Worm (Caenorhabditis elegans): ENCODE results near the gene K01B6.4.

K01B6.4 gene

DNA sequence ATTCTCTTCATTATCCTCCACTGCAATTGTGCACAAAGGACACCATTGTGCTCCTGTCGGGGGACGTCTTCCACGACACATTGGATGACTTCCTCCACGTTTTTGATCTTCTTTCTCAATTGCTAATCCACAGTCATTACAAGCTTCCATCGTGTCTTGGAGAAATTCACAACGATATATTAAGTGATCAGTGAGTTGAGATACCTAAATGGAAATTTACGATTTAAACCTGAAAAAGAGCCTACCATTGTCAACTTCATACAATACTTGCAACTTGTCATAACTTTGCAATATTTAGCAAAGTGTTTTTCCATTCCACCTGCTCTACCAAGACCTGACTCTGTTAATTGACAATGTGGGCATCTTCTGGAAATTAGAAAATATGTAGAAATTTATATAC, 30.7 kb upstream of the K01B6.4 start:
- TF ChIP-seq pag-3 (tag; optimal IDR thresholded peaks at IDR 0.05; ENCODE audit: borderline replicate concordance) (no peak), pat-9 (tag; optimal IDR thresholded peaks at IDR 0.05) (no peak), unc-55 (GFP tag; optimal IDR thresholded peaks at IDR 0.05) (no peak), Y22D7AL.16 (tag; optimal IDR thresholded peaks at IDR 0.05) (no peak), elt-2 (tag; optimal IDR thresholded peaks at IDR 0.05) (no peak), syd-9 (tag; optimal IDR thresholded peaks at IDR 0.05) (no peak), nhr-11 (tag; optimal IDR thresholded peaks at IDR 0.05) (no peak), gmeb-2 (tag; optimal IDR thresholded peaks at IDR 0.05) (no peak), pha-4 (tag; optimal IDR thresholded peaks at IDR 0.05) (no peak), ahr-1 (tag; optimal IDR thresholded peaks at IDR 0.05) (no peak), ceh-6 (GFP tag; optimal IDR thresholded peaks at IDR 0.05) (no peak), sdc-2 (tag; optimal IDR thresholded peaks at IDR 0.05) (no peak), ceh-2 (tag; optimal IDR thresholded peaks at IDR 0.05) (no peak), ttx-3 (tag; optimal IDR thresholded peaks at IDR 0.05) (no peak), fax-1 (tag; optimal IDR thresholded peaks at IDR 0.05) (no peak), ceh-9 (tag; optimal IDR thresholded peaks at IDR 0.05) (no peak), T23F11.4 (GFP tag; optimal IDR thresholded peaks at IDR 0.05) (no peak), ceh-19 (GFP tag; optimal IDR thresholded peaks at IDR 0.05) (no peak), lim-6 (tag; optimal IDR thresholded peaks at IDR 0.05) (no peak), tbx-2 (tag; optimal IDR thresholded peaks at IDR 0.05) (no peak)

DNA sequence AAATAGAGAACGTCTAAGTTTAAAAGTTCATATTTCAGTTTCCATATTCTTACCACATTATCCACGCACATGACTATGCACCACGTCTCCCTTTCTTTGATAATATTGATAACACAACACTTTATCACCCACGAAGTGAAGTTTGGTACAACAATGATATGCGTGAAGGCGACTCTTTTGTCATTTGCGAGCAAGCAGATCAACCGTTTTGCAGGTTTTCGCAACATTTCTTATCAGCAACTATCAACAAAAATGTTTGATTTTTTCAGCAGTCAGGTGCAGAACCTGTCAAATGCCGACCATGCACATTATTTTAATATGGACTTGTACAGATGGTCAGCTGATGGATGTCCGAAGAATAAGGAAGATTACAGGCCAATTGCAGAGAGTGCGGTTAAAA, 29.3 kb upstream of the K01B6.4 start:
- TF ChIP-seq ztf-16 (tag; optimal IDR thresholded peaks at IDR 0.05) (no peak), ttx-3 (tag; optimal IDR thresholded peaks at IDR 0.05) (no peak), elt-2 (tag; optimal IDR thresholded peaks at IDR 0.05) (peak; percentile 85)

DNA sequence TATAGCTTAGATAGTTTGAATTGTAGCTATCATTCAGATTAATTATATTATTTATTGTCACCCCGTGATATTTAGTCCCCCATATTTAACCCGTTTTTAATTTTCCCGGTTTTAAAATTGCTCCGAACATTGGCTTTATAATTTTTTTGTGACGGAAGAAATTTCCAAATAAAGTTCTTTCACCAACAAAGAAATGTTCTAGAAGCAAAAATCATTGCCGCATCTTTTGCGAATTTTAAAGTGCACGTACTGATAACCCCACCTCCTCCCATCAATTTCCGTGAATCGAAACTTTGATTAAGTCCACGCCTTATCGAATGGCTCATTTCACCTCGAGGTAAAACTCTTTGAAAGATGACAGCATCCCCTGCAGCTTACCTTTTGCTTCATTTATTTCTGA, 27.5 kb upstream of the K01B6.4 start, which contains the start of gene C40H1.7:
TSS of gene C40H1.7 (plus strand) at position 301 of the 400 bp plus-strand sequence.
- TF ChIP-seq lin-11 (tag; optimal IDR thresholded peaks at IDR 0.05) = no peak
- no peak for TF ChIP-seq ceh-14 (tag; optimal IDR thresholded peaks at IDR 0.05)
- TF ChIP-seq ceh-30 (tag; optimal IDR thresholded peaks at IDR 0.05) = no peak
- TF ChIP-seq elt-4 (tag; optimal IDR thresholded peaks at IDR 0.05) = no peak
- TF ChIP-seq hlh-8 (tag; optimal IDR thresholded peaks at IDR 0.05) = no peak
- TF ChIP-seq pqm-1 (tag; optimal IDR thresholded peaks at IDR 0.05) = no peak
- TF ChIP-seq hlh-6 (tag; optimal IDR thresholded peaks at IDR 0.05) = no peak
- no peak for TF ChIP-seq che-1 (tag; optimal IDR thresholded peaks at IDR 0.05)
- TF ChIP-seq madf-2 (tag; optimal IDR thresholded peaks at IDR 0.05) = no peak
- TF ChIP-seq odd-2 (tag; optimal IDR thresholded peaks at IDR 0.05) = no peak

ce11 chrIII:9322010-9322409, 24.8 kb upstream of the K01B6.4 start, which contains the start of gene cpb-1:
TSS of gene cpb-1 (plus strand) at chrIII:9322310.
- TF ChIP-seq che-1 (tag; optimal IDR thresholded peaks at IDR 0.05) = no peak
- no peak for TF ChIP-seq unc-55 (GFP tag; optimal IDR thresholded peaks at IDR 0.05)
- no peak for TF ChIP-seq C08G9.2 (tag; optimal IDR thresholded peaks at IDR 0.05)
- TF ChIP-seq gmeb-2 (tag; optimal IDR thresholded peaks at IDR 0.05) = no peak
- TF ChIP-seq ref-2 (tag; optimal IDR thresholded peaks at IDR 0.05) = no peak
- no peak for TF ChIP-seq sox-2 (GFP tag; IDR thresholded peaks at IDR 0.05)
- no peak for TF ChIP-seq sox-4 (tag; optimal IDR thresholded peaks at IDR 0.05)
- no peak for TF ChIP-seq pha-4 (tag; optimal IDR thresholded peaks at IDR 0.05)
- no peak for TF ChIP-seq hlh-6 (tag; optimal IDR thresholded peaks at IDR 0.05)
- no peak for TF ChIP-seq T23F11.4 (GFP tag; optimal IDR thresholded peaks at IDR 0.05)
- TF ChIP-seq unc-42 (tag; optimal IDR thresholded peaks at IDR 0.05) = no peak
- TF ChIP-seq ceh-22 (tag; optimal IDR thresholded peaks at IDR 0.05) = no peak
- no peak for TF ChIP-seq ceh-18 (tag; optimal IDR thresholded peaks at IDR 0.05)
- TF ChIP-seq hlh-15 (tag; optimal IDR thresholded peaks at IDR 0.05) = no peak
- no peak for TF ChIP-seq K02D7.2 (tag; optimal IDR thresholded peaks at IDR 0.05)
- no peak for TF ChIP-seq K09A11.1 (tag; optimal IDR thresholded peaks at IDR 0.05; ENCODE audit: insufficient read depth)
- no peak for TF ChIP-seq lin-11 (tag; optimal IDR thresholded peaks at IDR 0.05)
- TF ChIP-seq ceh-48 (tag; optimal IDR thresholded peaks at IDR 0.05) = no peak
- TF ChIP-seq nhr-11 (tag; optimal IDR thresholded peaks at IDR 0.05) = no peak
